Worm (Caenorhabditis elegans) whole organism, L3 larva: ENCODE results near the gene F31F6.1.

Source experiments
- aly-2 ChIP-seq: fragments of 150-350 bp; optimal IDR thresholded peaks from 2 replicates; lab custom pipeline; 2014; ENCODE audit warnings: missing biosample characterization, missing genetic modification characterization
- lin-39 ChIP-seq: fragments of 150-350 bp; optimal IDR thresholded peaks from 2 replicates; lab custom pipeline; 2018; ENCODE audit warnings: missing biosample characterization, missing genetic modification reagents, missing genetic modification characterization
- snpc-4 ChIP-seq: fragments of 150-350 bp; optimal IDR thresholded peaks from 2 replicates; lab custom pipeline; 2014; ENCODE audit warnings: missing biosample characterization, missing genetic modification characterization
- ztf-11 ChIP-seq: fragments of 150-350 bp; optimal IDR thresholded peaks from 2 replicates; lab custom pipeline; 2014; ENCODE audit warnings: missing biosample characterization, missing genetic modification characterization

DNA sequence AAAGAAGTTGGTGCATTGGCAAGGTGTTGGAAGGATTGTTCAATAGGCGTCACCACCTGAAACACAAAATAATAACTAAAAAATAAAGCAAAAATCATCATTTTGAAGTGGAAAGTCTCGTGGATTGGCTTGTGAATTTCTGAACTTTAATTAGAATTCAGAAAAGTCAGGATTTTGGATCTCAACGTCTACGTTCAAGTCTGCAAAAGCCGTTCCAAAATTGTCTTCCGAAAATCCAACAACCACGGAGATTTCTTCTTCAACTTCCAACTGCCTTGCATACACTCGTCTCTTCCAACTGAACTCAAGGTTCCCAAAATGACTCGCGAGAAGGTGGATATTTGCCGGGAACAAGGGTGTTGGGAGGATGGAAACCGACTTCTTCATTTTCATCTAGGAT lies 2.4 kb downstream of the F31F6.1 start, which contains the start of gene C27C12.3:
- TF ChIP-seq snpc-4 (tag; lab: Kevin White, UChicago) (no peak), aly-2 (no peak), ztf-11 (tag; lab: Kevin White, UChicago) (no peak), lin-39 (no peak)
